Fruit fly (Drosophila melanogaster) whole organism, adult: ENCODE data around the gene COX6B.

Experiments
- CG14711 ChIP-seq: fragments of 200-800 bp; sonication (Bioruptor generic); optimal IDR thresholded peaks from 2 replicates; lab custom pipeline; 2018; ENCODE audit warnings: missing biosample characterization, mild to moderate bottlenecking, missing genetic modification characterization, moderate library complexity
- bab1 ChIP-seq: fragments of 200-800 bp; sonication (Bioruptor generic); optimal IDR thresholded peaks from 3 replicates; lab custom pipeline; 2019; ENCODE audit warnings: missing biosample characterization, mild to moderate bottlenecking, missing genetic modification characterization, moderate library complexity
- toe ChIP-seq: fragments of 200-800 bp; sonication (Bioruptor generic); optimal IDR thresholded peaks from 2 replicates; lab custom pipeline; 2016; ENCODE audit warnings: missing biosample characterization, missing genetic modification characterization

- TF ChIP-seq bab1: no peak
- TF ChIP-seq CG14711 (tag; lab: Kevin White, UChicago): no peak
- no peak for TF ChIP-seq toe (GFP tag; lab: Kevin White, UChicago)
Observed at dm6 chrX:19791832-19792231, 47.7 kb upstream of the COX6B start.
